Worm (Caenorhabditis elegans) whole organism, L1 larva: Measurements from ENCODE around the gene pxn-1.

Experiments used
- dpl-1 ChIP-seq, 3 experiments: fragments of 150-350 bp in 2 of 3; sonication (generic microtip) in 1 of 3; optimal IDR thresholded peaks; 2 replicates each; lab custom pipeline; 2014 to 2017; ENCODE audit warnings: missing biosample characterization in 3 of 3, missing genetic modification characterization in 3 of 3, missing genetic modification reagents in 3 of 3
- fkh-10 ChIP-seq: sonication (generic microtip); optimal IDR thresholded peaks from 2 replicates; lab custom pipeline; 2017; ENCODE audit warnings: missing biosample characterization, missing genetic modification reagents, missing genetic modification characterization
- isw-1 ChIP-seq: fragments of 200-800 bp; sonication (Bioruptor generic); IDR thresholded peaks from 2 replicates; pipeline ENCODE4 v1.3.6; 2022; ENCODE audit warnings: missing genetic modification characterization, missing compliant biosample characterization
- lin-15B ChIP-seq: fragments of 150-350 bp; sonication (generic microtip); optimal IDR thresholded peaks from 3 replicates; lab custom pipeline; 2014; ENCODE audit warnings: missing biosample characterization, missing genetic modification characterization
- unc-86 ChIP-seq: sonication (generic microtip); optimal IDR thresholded peaks from 2 replicates; lab custom pipeline; 2016; ENCODE audit warnings: missing genetic modification characterization, missing compliant biosample characterization
- unc-98 ChIP-seq: fragments of 200-800 bp; sonication (Bioruptor generic); IDR thresholded peaks from 2 replicates; pipeline ENCODE4 v1.3.6; 2022; ENCODE audit warnings: missing genetic modification characterization, missing compliant biosample characterization
- ztf-11 ChIP-seq, 2 experiments: sonication (generic microtip); optimal IDR thresholded peaks; 2 replicates each; lab custom pipeline; 2016 to 2017; ENCODE audit warnings: missing genetic modification characterization in 2 of 2, missing biosample characterization in 1 of 2, missing compliant biosample characterization in 1 of 2
- ztf-4 ChIP-seq: fragments of 150-350 bp; optimal IDR thresholded peaks from 2 replicates; lab custom pipeline; 2014; ENCODE audit warnings: missing biosample characterization, missing genetic modification characterization

ce11 chrV:8467031-8467430 is 27.7 kb upstream of the pxn-1 start, which contains the start of gene mrpl-4:
- TF ChIP-seq isw-1 (GFP tag; lab: Robert Waterston, UW) (no peak), lin-15B (tag; lab: Kevin White, UChicago) (no peak), ztf-11 (tag; optimal IDR thresholded peaks at IDR 0.05; lab: Kevin White, UChicago) (no peak), fkh-10 (no peak), unc-98 (GFP tag; lab: Robert Waterston, UW) (no peak), dpl-1 (GFP tag; optimal IDR thresholded peaks at IDR 0.05; lab: Kevin White, UChicago) (no peak), unc-86 (tag; lab: Kevin White, UChicago) (no peak), ztf-4 (tag; lab: Kevin White, UChicago) (no peak)
